Fruit fly (Drosophila melanogaster): ENCODE results near the gene CG14218.

dm6 chrX:19565714-19566316, 16.0 kb downstream of the CG14218 start, which contains the start of the genes Grip84 and car:
- TF ChIP-seq psq (optimal IDR thresholded peaks at IDR 0.05) (no peak), insv (optimal IDR thresholded peaks at IDR 0.05) (no peak), Sin3A (optimal IDR thresholded peaks at IDR 0.05) (no peak), h (optimal IDR thresholded peaks at IDR 0.05) (no peak), ttk (optimal IDR thresholded peaks at IDR 0.05) (no peak)
